Worm (Caenorhabditis elegans) whole organism, midembryonic: ENCODE data around the gene npl-4.1.

Experiments used
- cog-1 ChIP-seq: sonication (generic microtip); optimal IDR thresholded peaks from 2 replicates; lab custom pipeline; 2016; ENCODE audit warnings: missing genetic modification characterization, missing compliant biosample characterization
- flt-1 ChIP-seq: fragments of 200-800 bp; sonication (Bioruptor generic); IDR thresholded peaks from 2 replicates; pipeline ENCODE4 v1.3.6; 2022; ENCODE audit warnings: missing genetic modification characterization, missing compliant biosample characterization
- klf-2 ChIP-seq: fragments of 200-800 bp; sonication (Bioruptor generic); conservative IDR thresholded peaks from 2 replicates; pipeline ENCODE4 v1.3.6; 2022; ENCODE audit warnings: missing genetic modification reagents, missing genetic modification characterization, missing compliant biosample characterization
- ref-1 ChIP-seq: fragments of 200-800 bp; sonication (Bioruptor generic); conservative IDR thresholded peaks from 2 replicates; pipeline ENCODE4 v1.3.6; 2022; ENCODE audit warnings: missing genetic modification reagents, missing genetic modification characterization, missing compliant biosample characterization
- ztf-23 ChIP-seq: fragments of 200-800 bp; sonication (Bioruptor generic); IDR thresholded peaks from 2 replicates; pipeline ENCODE4 v1.3.6; 2022; ENCODE audit warnings: missing genetic modification reagents, missing genetic modification characterization, missing compliant biosample characterization
- ztf-29 ChIP-seq: fragments of 200-800 bp; sonication (Bioruptor generic); IDR thresholded peaks from 2 replicates; pipeline ENCODE4 v1.3.6; 2022; ENCODE audit warnings: missing genetic modification reagents, missing genetic modification characterization, missing compliant biosample characterization

DNA sequence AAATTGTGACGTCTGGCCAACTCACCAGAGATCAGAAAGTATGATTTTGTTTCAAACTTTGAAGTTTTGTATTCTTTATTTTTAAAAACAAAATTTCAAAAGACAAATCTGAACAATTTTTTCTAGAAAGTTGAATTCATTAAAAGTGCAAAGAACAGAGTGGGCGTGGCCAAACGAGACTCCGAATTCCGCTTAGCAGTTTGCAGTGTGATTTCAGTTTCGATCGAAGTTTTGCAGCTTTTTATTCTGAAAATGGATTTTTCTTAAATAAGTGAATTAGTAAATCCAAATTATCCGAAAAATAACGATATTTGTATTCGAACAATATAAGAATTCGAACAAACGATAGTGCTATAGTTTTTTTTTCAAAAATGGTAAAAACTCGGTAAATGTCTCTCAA is 2.3 kb downstream of the npl-4.1 start:
- TF ChIP-seq klf-2, result no peak
- TF ChIP-seq ref-1 (GFP tag; lab: Robert Waterston, UW), result no peak
- TF ChIP-seq ztf-29, result no peak
- TF ChIP-seq flt-1 (GFP tag; lab: Robert Waterston, UW), result no peak
- TF ChIP-seq cog-1 (tag; lab: Kevin White, UChicago), result no peak
- TF ChIP-seq ztf-23 (GFP tag; lab: Robert Waterston, UW), result no peak
